Worm (Caenorhabditis elegans) whole organism, midembryonic: ENCODE results near the gene ZK809.9.

Experiments used
- T22C8.4 ChIP-seq: fragments of 200-800 bp; sonication (Bioruptor generic); IDR thresholded peaks from 2 replicates; pipeline ENCODE4 v1.3.6; 2022; ENCODE audit warnings: missing genetic modification characterization, missing compliant biosample characterization
- med-1 ChIP-seq: sonication (generic microtip); optimal IDR thresholded peaks from 2 replicates; lab custom pipeline; 2017; ENCODE audit warnings: missing genetic modification characterization, mild to moderate bottlenecking, missing compliant biosample characterization, antibody characterized with exemption, missing genetic modification reagents; ENCODE audit not compliant: insufficient read depth
- ztf-29 ChIP-seq: fragments of 200-800 bp; sonication (Bioruptor generic); IDR thresholded peaks from 2 replicates; pipeline ENCODE4 v1.3.6; 2022; ENCODE audit warnings: missing genetic modification reagents, missing genetic modification characterization, missing compliant biosample characterization

DNA sequence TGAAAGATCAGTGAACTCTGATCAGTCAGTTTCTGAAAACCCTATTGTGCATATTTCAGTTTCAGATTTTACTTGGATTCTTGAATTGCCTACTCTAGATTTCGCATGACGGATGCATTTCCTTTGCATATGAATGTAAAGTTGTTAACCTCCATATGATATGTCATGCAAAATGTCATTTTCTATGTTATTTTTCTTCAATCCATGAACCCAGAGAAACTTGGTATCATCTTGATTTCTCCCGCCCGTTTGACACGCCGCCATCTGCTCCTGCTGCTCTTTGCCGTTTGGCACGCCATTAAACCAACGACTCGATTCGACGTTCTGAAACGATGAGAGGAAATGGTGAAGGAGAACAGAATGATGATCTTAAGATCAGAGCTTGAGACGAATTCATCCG, 14.8 kb upstream of the ZK809.9 start:
- no peak for TF ChIP-seq T22C8.4 (GFP tag; lab: Robert Waterston, UW)
- TF ChIP-seq med-1 (GFP tag; lab: Kevin White, UChicago) = no peak
- no peak for TF ChIP-seq ztf-29 (GFP tag; lab: Robert Waterston, UW)
